Fruit fly (Drosophila melanogaster) whole organism, prepupa: ENCODE measurements around the gene Hasp.
A peak's percentile ranks its signal among the peaks of the same experiment; 100 is the strongest.

Experiments used
- Blimp-1 ChIP-seq: fragments of 200-800 bp; sonication (Bioruptor generic); optimal IDR thresholded peaks from 3 replicates; lab custom pipeline; 2017; ENCODE audit warnings: missing biosample characterization, missing genetic modification characterization, mild to moderate bottlenecking, moderate library complexity, missing genetic modification reagents
- CG10669 ChIP-seq: fragments of 200-800 bp; sonication (Bioruptor generic); optimal IDR thresholded peaks from 3 replicates; lab custom pipeline; 2018; ENCODE audit warnings: missing biosample characterization, mild to moderate bottlenecking, missing genetic modification characterization, moderate library complexity
- CG11294 ChIP-seq: fragments of 200-800 bp; sonication (Bioruptor generic); IDR thresholded peaks from 2 replicates; pipeline ENCODE4 v1.3.6; 2022; ENCODE audit warnings: missing biosample characterization, missing genetic modification characterization
- CG11762 ChIP-seq: fragments of 200-800 bp; sonication (Bioruptor generic); optimal IDR thresholded peaks from 3 replicates; lab custom pipeline; 2016; ENCODE audit warnings: missing biosample characterization, missing genetic modification characterization; ENCODE audit not compliant: insufficient read depth
- CG11902 ChIP-seq: fragments of 200-800 bp; sonication (Bioruptor generic); optimal IDR thresholded peaks from 3 replicates; lab custom pipeline; 2016; ENCODE audit warnings: missing biosample characterization, missing genetic modification characterization
- CG15336 ChIP-seq: fragments of 200-800 bp; sonication (Bioruptor generic); IDR thresholded peaks from 2 replicates; pipeline ENCODE4 v1.3.6; 2022; ENCODE audit warnings: missing biosample characterization, missing genetic modification characterization
- CG1621 ChIP-seq: fragments of 200-800 bp; sonication (Bioruptor generic); optimal IDR thresholded peaks from 3 replicates; lab custom pipeline; 2018; ENCODE audit warnings: missing biosample characterization, mild to moderate bottlenecking, missing genetic modification characterization
- CG16779 ChIP-seq: fragments of 200-800 bp; sonication (Bioruptor generic); optimal IDR thresholded peaks from 3 replicates; lab custom pipeline; 2017; ENCODE audit warnings: missing biosample characterization, mild to moderate bottlenecking, missing genetic modification characterization
- CG3032 ChIP-seq: fragments of 200-800 bp; optimal IDR thresholded peaks from 2 replicates; lab custom pipeline; 2019; ENCODE audit warnings: missing biosample characterization, mild to moderate bottlenecking, missing genetic modification characterization, moderate library complexity
- CG31627 ChIP-seq: fragments of 200-800 bp; sonication (Bioruptor generic); optimal IDR thresholded peaks from 3 replicates; lab custom pipeline; 2016; ENCODE audit warnings: missing biosample characterization, missing genetic modification characterization
- CG32006 ChIP-seq: fragments of 200-800 bp; sonication (Bioruptor generic); optimal IDR thresholded peaks from 3 replicates; lab custom pipeline; 2017; ENCODE audit warnings: missing biosample characterization, mild to moderate bottlenecking, missing genetic modification characterization
- CG3919 ChIP-seq: fragments of 200-800 bp; sonication (Bioruptor generic); optimal IDR thresholded peaks from 3 replicates; lab custom pipeline; 2016; ENCODE audit warnings: missing biosample characterization, missing genetic modification characterization
- CG4318 ChIP-seq: fragments of 200-800 bp; sonication (Bioruptor generic); optimal IDR thresholded peaks from 3 replicates; lab custom pipeline; 2017; ENCODE audit warnings: missing biosample characterization, mild to moderate bottlenecking, missing genetic modification characterization
- CG6276 ChIP-seq: fragments of 200-800 bp; sonication (Bioruptor generic); optimal IDR thresholded peaks from 2 replicates; lab custom pipeline; 2017; ENCODE audit warnings: missing biosample characterization, mild to moderate bottlenecking, missing genetic modification characterization
- CG6854 ChIP-seq: fragments of 200-800 bp; sonication (Bioruptor generic); optimal IDR thresholded peaks from 2 replicates; lab custom pipeline; 2017; ENCODE audit warnings: missing biosample characterization, mild to moderate bottlenecking, missing genetic modification characterization
- CG8119 ChIP-seq: fragments of 200-800 bp; sonication (Bioruptor generic); IDR thresholded peaks from 3 replicates; pipeline ENCODE4 v1.3.6; 2022; ENCODE audit warnings: missing biosample characterization, missing genetic modification characterization
- CG8319 ChIP-seq: fragments of 200-800 bp; sonication (Bioruptor generic); optimal IDR thresholded peaks from 3 replicates; lab custom pipeline; 2016; ENCODE audit warnings: missing biosample characterization, missing genetic modification characterization
- CG8632 ChIP-seq: fragments of 200-800 bp; sonication (Bioruptor generic); optimal IDR thresholded peaks from 3 replicates; lab custom pipeline; 2016; ENCODE audit warnings: missing biosample characterization, missing genetic modification characterization
- CG9139 ChIP-seq: fragments of 200-800 bp; sonication (Bioruptor generic); optimal IDR thresholded peaks from 3 replicates; lab custom pipeline; 2017; ENCODE audit warnings: missing biosample characterization, mild to moderate bottlenecking, missing genetic modification characterization
- Eip75B ChIP-seq: fragments of 200-800 bp; sonication (Bioruptor generic); optimal IDR thresholded peaks from 3 replicates; lab custom pipeline; 2016; ENCODE audit warnings: missing biosample characterization, missing genetic modification characterization
- Eip78C ChIP-seq: fragments of 200-800 bp; sonication (Bioruptor generic); peaks from one replicate; lab custom pipeline; 2016; ENCODE audit warnings: missing biosample characterization, missing genetic modification characterization
- Eip93F ChIP-seq: fragments of 200-800 bp; sonication (Bioruptor generic); optimal IDR thresholded peaks from 2 replicates; lab custom pipeline; 2016; ENCODE audit warnings: missing biosample characterization, mild to moderate bottlenecking, missing genetic modification characterization
- Ets21C ChIP-seq: fragments of 200-800 bp; sonication (Bioruptor generic); optimal IDR thresholded peaks from 3 replicates; lab custom pipeline; 2016; ENCODE audit warnings: missing biosample characterization, missing genetic modification characterization
- Gug ChIP-seq: fragments of 200-800 bp; sonication (Bioruptor generic); IDR thresholded peaks from 2 replicates; pipeline ENCODE4 v1.3.6; 2022; ENCODE audit warnings: missing biosample characterization, missing genetic modification characterization
- OdsH ChIP-seq: fragments of 200-800 bp; sonication (Bioruptor generic); optimal IDR thresholded peaks from 3 replicates; lab custom pipeline; 2016; ENCODE audit warnings: missing biosample characterization, missing genetic modification characterization
- Sox14 ChIP-seq: fragments of 200-800 bp; sonication (Bioruptor generic); optimal IDR thresholded peaks from 3 replicates; lab custom pipeline; 2016; ENCODE audit warnings: missing biosample characterization, missing genetic modification characterization
- Sox15 ChIP-seq: fragments of 200-800 bp; sonication (Bioruptor generic); optimal IDR thresholded peaks from 3 replicates; lab custom pipeline; 2016; ENCODE audit warnings: missing biosample characterization, missing genetic modification characterization
- achi ChIP-seq: fragments of 200-800 bp; sonication (Bioruptor generic); optimal IDR thresholded peaks from 3 replicates; lab custom pipeline; 2016; ENCODE audit warnings: missing biosample characterization, missing genetic modification characterization
- dac ChIP-seq: fragments of 200-800 bp; sonication (Bioruptor generic); optimal IDR thresholded peaks from 2 replicates; lab custom pipeline; 2017; ENCODE audit warnings: missing biosample characterization, mild to moderate bottlenecking, missing genetic modification characterization
- dsx ChIP-seq: fragments of 200-800 bp; optimal IDR thresholded peaks from 3 replicates; lab custom pipeline; 2019; ENCODE audit warnings: missing biosample characterization, mild to moderate bottlenecking, missing genetic modification characterization, moderate library complexity; ENCODE audit not compliant: poor library complexity, severe bottlenecking
- eg ChIP-seq: fragments of 200-800 bp; sonication (Bioruptor generic); IDR thresholded peaks from 3 replicates; pipeline ENCODE4 v1.3.6; 2022; ENCODE audit warnings: missing biosample characterization, missing genetic modification characterization
- esn ChIP-seq: fragments of 200-800 bp; sonication (Bioruptor generic); optimal IDR thresholded peaks from 2 replicates; lab custom pipeline; 2016; ENCODE audit warnings: missing biosample characterization, mild to moderate bottlenecking, missing genetic modification characterization, moderate library complexity
- fd59A ChIP-seq: fragments of 200-800 bp; sonication (Bioruptor generic); optimal IDR thresholded peaks from 2 replicates; lab custom pipeline; 2017; ENCODE audit warnings: missing biosample characterization, mild to moderate bottlenecking, missing genetic modification characterization, missing genetic modification reagents
- fkh ChIP-seq: fragments of 200-800 bp; sonication (Bioruptor generic); optimal IDR thresholded peaks from 3 replicates; lab custom pipeline; 2017; ENCODE audit warnings: missing biosample characterization, mild to moderate bottlenecking, missing genetic modification characterization, moderate library complexity
- lz ChIP-seq: fragments of 200-800 bp; sonication (Bioruptor generic); optimal IDR thresholded peaks from 3 replicates; lab custom pipeline; 2016; ENCODE audit warnings: missing biosample characterization, missing genetic modification characterization
- net ChIP-seq: fragments of 200-800 bp; sonication (Bioruptor generic); optimal IDR thresholded peaks from 3 replicates; lab custom pipeline; 2016; ENCODE audit warnings: missing biosample characterization, missing genetic modification characterization
- spab ChIP-seq: fragments of 200-800 bp; sonication (Bioruptor generic); optimal IDR thresholded peaks from 2 replicates; lab custom pipeline; 2017; ENCODE audit warnings: missing biosample characterization, mild to moderate bottlenecking, missing genetic modification characterization, missing genetic modification reagents
- ss ChIP-seq, 2 experiments: fragments of 200-800 bp; sonication (Bioruptor generic); optimal IDR thresholded peaks; 2 replicates in 1 of 2; 3 replicates in 1 of 2; lab custom pipeline; 2017 to 2018; ENCODE audit warnings: mild to moderate bottlenecking in 2 of 2, missing biosample characterization in 2 of 2, missing genetic modification characterization in 2 of 2, moderate library complexity in 1 of 2
- svp ChIP-seq: fragments of 200-800 bp; sonication (Bioruptor generic); peaks from one replicate; lab custom pipeline; 2016; ENCODE audit warnings: missing biosample characterization, missing genetic modification characterization

Gene Hasp

DNA sequence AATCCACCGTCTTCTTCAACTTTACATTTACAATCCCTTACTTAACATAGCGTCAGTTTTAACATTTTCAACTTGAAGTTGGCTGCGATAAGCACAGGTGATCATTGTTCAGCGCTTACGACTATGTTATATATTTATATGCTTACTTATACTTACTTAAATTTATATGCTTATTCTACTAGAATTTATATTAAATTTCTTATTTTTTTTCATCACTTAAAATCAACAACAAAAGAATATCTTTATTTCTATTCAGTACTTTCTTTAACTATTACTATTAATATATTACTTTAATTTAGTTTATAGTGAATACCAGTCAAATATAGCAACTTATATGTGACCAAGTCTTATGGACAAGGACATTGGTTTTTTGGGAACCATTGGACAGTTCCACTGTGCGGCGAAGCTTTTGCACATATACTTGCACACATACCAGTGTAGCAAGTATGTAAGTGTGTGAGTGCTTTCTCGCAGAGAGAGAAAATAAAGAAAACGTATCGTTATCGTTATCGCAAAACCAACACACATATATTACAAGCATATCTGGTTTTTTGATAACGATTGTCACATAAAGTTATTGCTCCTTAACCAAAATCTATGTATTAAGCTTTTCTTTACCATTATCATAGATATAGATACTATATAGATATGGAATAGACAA is at the start of gene Hasp (continued):
- TF ChIP-seq Gug (GFP tag; lab: Robert Waterston, UW) (no peak), CG4318 (GFP tag; lab: Kevin White, UChicago) (no peak), fkh (GFP tag; lab: Kevin White, UChicago) (no peak), CG31627 (GFP tag; lab: Kevin White, UChicago) (peak; percentile 8), eg (0 out of 3 replicates have a peak, but pooled peaks have one; percentile 32), fd59A (no peak), achi (GFP tag; lab: Kevin White, UChicago) (peak; percentile 36), CG8119 (GFP tag; lab: Robert Waterston, UW) (no peak; the same call in 2 of the 3 replicates)

DNA sequence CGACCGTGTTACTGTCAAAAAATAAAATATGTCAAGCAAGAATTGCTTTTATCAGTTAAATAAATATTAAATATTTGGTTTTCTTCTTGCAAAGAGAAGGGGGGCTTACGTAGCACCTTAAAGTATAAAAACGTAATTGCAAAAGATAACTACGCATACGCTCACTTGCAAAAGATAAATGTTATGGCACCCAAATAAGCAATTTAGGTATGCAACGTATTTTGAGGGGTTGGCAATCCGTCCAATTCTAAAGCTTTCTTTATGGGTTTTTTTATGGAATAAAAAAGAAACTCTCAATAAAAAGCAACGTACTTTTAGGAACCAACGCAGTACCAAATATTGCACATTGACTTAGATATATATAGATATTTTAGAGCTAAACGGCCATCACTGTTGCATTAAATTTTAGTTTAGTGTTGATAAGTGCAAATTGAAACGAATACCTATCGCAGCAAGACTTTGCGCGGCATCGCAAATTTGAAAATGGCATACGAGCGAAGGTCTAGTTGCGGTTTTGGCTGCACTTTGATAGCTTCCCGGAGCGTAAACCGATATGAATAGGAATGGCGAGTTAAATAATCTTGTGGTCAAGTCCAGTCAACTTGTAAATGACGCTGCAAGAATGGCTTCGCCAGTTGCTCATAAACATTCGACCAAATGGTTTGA is 48.4 kb upstream of the Hasp start, which contains the start of gene CG13077:
TSS of gene CG13077 (plus strand) at position 631 of the 666 bp plus-strand sequence.
- TF ChIP-seq CG8319 (GFP tag; lab: Kevin White, UChicago) (no peak), fkh (GFP tag; lab: Kevin White, UChicago) (peak; percentile 40), Eip78C (GFP tag; lab: Kevin White, UChicago) (peak; percentile 38), CG11762 (GFP tag; lab: Kevin White, UChicago) (no peak), Gug (GFP tag; lab: Robert Waterston, UW) (no peak), CG11902 (no peak), Sox15 (GFP tag; lab: Kevin White, UChicago) (no peak), CG6854 (GFP tag; lab: Kevin White, UChicago) (no peak), esn (no peak)
- TF ChIP-seq, all 60 proteins: peak for 2

DNA sequence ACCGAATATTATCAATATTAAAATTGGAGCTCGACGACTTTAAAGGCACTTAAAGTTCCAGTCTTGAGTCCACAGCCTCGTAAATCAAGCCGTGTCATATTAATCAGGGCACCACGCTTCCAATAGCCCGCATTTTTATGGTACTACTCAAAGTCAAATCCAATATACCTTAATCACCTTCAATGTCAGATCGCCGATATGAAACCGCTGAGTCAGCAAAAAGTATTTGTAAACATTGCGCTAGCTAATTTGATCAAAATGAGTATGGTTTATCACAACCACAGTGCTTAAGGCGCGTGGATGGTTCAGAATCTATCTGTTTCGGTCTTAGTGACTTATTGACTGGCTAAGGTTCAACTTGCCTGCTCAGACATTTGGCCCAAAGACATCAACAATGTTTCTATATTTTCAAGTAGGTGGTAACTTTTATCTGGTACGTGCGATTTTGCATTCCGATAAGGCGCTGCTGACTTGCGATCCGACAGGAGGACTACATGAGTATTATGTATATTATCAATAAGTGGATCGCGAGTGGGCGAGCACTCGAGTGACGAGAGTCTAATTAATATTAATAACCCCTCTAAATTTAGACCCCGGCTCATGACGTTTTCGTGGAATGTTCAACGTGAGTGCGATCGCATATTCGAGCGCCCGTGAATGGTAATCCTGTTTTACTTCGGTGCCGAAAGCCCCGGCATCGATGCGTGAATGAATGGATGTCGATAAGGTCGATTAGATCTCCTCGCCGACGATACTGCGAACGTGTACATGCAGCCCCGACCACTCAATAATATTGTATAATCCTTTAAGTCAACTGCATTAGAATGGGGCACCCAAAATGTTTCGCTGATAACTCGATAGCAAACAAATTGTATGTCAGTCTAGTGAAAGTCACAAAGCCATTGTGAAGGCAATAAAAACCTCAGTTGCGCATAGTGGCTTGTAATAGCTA is 46.3 kb upstream of the Hasp start, which contains the start of gene CG13078:
TSS of gene CG13078 (plus strand) at position 902 of the 952 bp plus-strand sequence.
- TF ChIP-seq lz (GFP tag; lab: Kevin White, UChicago) = no peak
- TF ChIP-seq CG11294 (GFP tag; lab: Robert Waterston, UW) = no peak
- no peak for TF ChIP-seq spab (GFP tag; lab: Kevin White, UChicago)
- TF ChIP-seq CG8632 (GFP tag; lab: Kevin White, UChicago) = no peak
- no peak for TF ChIP-seq CG16779 (tag; lab: Kevin White, UChicago)
- TF ChIP-seq, all 60 proteins: peak for 0

DNA sequence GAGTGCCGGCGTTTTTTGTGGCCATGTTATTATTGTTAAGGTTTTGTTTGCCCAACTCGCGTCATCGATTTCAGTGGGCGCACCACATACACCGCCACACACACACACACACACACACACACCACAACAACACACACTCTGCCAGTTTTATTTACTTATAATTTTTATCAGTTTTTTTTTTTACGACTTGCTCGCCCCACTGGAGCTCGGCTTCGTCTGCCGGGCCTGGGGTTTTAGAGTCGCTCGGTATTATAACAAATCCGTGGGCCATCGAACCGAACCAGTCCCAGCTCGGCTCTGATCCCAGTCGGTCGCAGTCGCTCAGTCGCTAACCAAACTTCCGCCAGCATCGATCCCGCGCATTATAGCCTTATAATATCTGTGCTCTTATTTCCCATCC is 32.4 kb upstream of the Hasp start:
- no peak for TF ChIP-seq Sox14 (GFP tag; lab: Kevin White, UChicago)
- TF ChIP-seq CG4318 (GFP tag; lab: Kevin White, UChicago) = no peak
- peak; percentile 91 for TF ChIP-seq svp (GFP tag; lab: Kevin White, UChicago)
- no peak for TF ChIP-seq net
- peak; percentile 60; the same call in 2 of the 3 replicates for TF ChIP-seq CG8119 (GFP tag; lab: Robert Waterston, UW)
- no peak for TF ChIP-seq CG16779 (tag; lab: Kevin White, UChicago)
- peak; percentile 29 for TF ChIP-seq CG9139 (GFP tag; lab: Kevin White, UChicago)
- TF ChIP-seq CG15336 = no peak
- TF ChIP-seq Blimp-1 = peak; percentile 32
- no peak for TF ChIP-seq CG10669 (GFP tag; lab: Kevin White, UChicago)
- TF ChIP-seq spab (GFP tag; lab: Kevin White, UChicago) = no peak
- no peak for TF ChIP-seq fd59A
- no peak for TF ChIP-seq CG32006 (GFP tag; lab: Kevin White, UChicago)
- TF ChIP-seq CG8319 (GFP tag; lab: Kevin White, UChicago) = no peak
- no peak for TF ChIP-seq Eip93F
- TF ChIP-seq CG6854 (GFP tag; lab: Kevin White, UChicago) = peak; percentile 74
- no peak for TF ChIP-seq ss (GFP tag; optimal IDR thresholded peaks at IDR 0.05; lab: Kevin White, UChicago)
- TF ChIP-seq CG6276 = no peak
- TF ChIP-seq CG3919 (GFP tag; lab: Kevin White, UChicago) = no peak
- no peak for TF ChIP-seq dac (GFP tag; lab: Kevin White, UChicago)
- no peak for TF ChIP-seq CG3032
- TF ChIP-seq dsx (GFP tag; lab: Kevin White, UChicago) = no peak
- no peak for TF ChIP-seq lz (GFP tag; lab: Kevin White, UChicago)
- no peak for TF ChIP-seq CG8632 (GFP tag; lab: Kevin White, UChicago)
- no peak for TF ChIP-seq CG11762 (GFP tag; lab: Kevin White, UChicago)
- TF ChIP-seq CG1621 (tag; lab: Kevin White, UChicago) = peak; percentile 69
- no peak for TF ChIP-seq Ets21C
- TF ChIP-seq OdsH (GFP tag; lab: Kevin White, UChicago) = no peak
- TF ChIP-seq Eip75B (GFP tag; lab: Kevin White, UChicago) = peak; percentile 68
